Worm (Caenorhabditis elegans) whole organism, L4 larva: Measurements from ENCODE around the gene T07C12.10.

Source experiments
- R02D3.7 ChIP-seq: fragments of 150-350 bp; sonication (generic microtip); optimal IDR thresholded peaks from 3 replicates; lab custom pipeline; 2014; ENCODE audit warnings: missing biosample characterization, missing genetic modification characterization
- Y5F2A.4 ChIP-seq: fragments of 200-800 bp; sonication (Bioruptor generic); optimal IDR thresholded peaks from 2 replicates; lab custom pipeline; 2018; ENCODE audit warnings: mild to moderate bottlenecking, missing genetic modification characterization, missing compliant biosample characterization
- ama-1 ChIP-seq: fragments of 150-350 bp; optimal IDR thresholded peaks from 2 replicates; lab custom pipeline; 2014; ENCODE audit warnings: inconsistent platforms, mixed read lengths
- attf-4 ChIP-seq: sonication (generic microtip); optimal IDR thresholded peaks from 3 replicates; lab custom pipeline; 2017; ENCODE audit warnings: missing biosample characterization, missing genetic modification characterization
- dmd-9 ChIP-seq: fragments of 200-800 bp; sonication (Bioruptor generic); IDR thresholded peaks from 2 replicates; pipeline ENCODE4 v1.3.6; 2022; ENCODE audit warnings: missing genetic modification reagents, missing genetic modification characterization, missing compliant biosample characterization
- hlh-30 ChIP-seq: sonication (generic microtip); optimal IDR thresholded peaks from 2 replicates; lab custom pipeline; 2017; ENCODE audit warnings: antibody characterized with exemption, mild to moderate bottlenecking, missing genetic modification characterization, missing compliant biosample characterization; ENCODE audit not compliant: insufficient read depth
- lin-15B ChIP-seq: fragments of 150-350 bp; sonication (generic microtip); optimal IDR thresholded peaks from 3 replicates; lab custom pipeline; 2014; ENCODE audit warnings: missing biosample characterization, missing genetic modification characterization
- nhr-25 ChIP-seq: sonication (generic microtip); optimal IDR thresholded peaks from 2 replicates; lab custom pipeline; 2017; ENCODE audit warnings: missing genetic modification characterization, mild to moderate bottlenecking, missing compliant biosample characterization, antibody characterized with exemption, moderate library complexity, borderline replicate concordance; ENCODE audit not compliant: insufficient read depth
- nhr-28 ChIP-seq: fragments of 150-350 bp; optimal IDR thresholded peaks from 2 replicates; lab custom pipeline; 2014; ENCODE audit warnings: missing biosample characterization, missing genetic modification characterization
- nhr-42 ChIP-seq: fragments of 200-800 bp; sonication (Bioruptor generic); IDR thresholded peaks from 2 replicates; pipeline ENCODE4 v1.3.6; 2022; ENCODE audit warnings: missing genetic modification characterization, missing compliant biosample characterization
- pha-4 ChIP-seq, 2 experiments: fragments of 150-350 bp in 1 of 2; fragments of 200-800 bp in 1 of 2; sonication (Bioruptor generic) in 1 of 2; IDR thresholded peaks in 1 of 2; optimal IDR thresholded peaks in 1 of 2; 2 replicates each; pipeline versions ENCODE4 v1.3.6 to Lab custom; 2014 to 2022; ENCODE audit warnings: missing genetic modification characterization in 2 of 2, missing genetic modification reagents in 2 of 2, missing biosample characterization in 1 of 2, missing compliant biosample characterization in 1 of 2
- snpc-4 ChIP-seq: fragments of 150-350 bp; optimal IDR thresholded peaks from 2 replicates; lab custom pipeline; 2014; ENCODE audit warnings: missing biosample characterization, missing genetic modification characterization
- unc-130 ChIP-seq: sonication (generic microtip); optimal IDR thresholded peaks from 2 replicates; lab custom pipeline; 2016; ENCODE audit warnings: missing genetic modification reagents, missing genetic modification characterization, missing compliant biosample characterization

DNA sequence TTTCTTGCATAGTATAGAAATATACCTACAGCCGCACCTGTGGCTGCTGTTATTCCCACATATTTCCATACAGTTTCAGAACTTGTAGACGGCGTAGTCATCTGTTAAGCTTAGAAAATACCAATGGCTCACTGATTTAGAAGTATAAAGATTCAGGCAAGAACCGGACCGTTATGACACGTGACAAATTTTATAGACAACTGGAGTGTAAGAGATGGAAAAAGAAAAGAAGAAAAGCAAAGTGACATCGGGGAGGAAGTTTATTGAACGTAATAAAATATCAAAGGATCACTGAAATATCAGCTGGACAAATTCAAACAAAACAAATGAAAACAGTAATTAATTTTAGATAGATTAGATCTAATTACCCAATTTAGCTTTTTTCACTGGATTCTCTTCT is 25.9 kb upstream of the T07C12.10 start, which contains the start of gene rmd-2:
- TF ChIP-seq unc-130 (no peak), nhr-25 (no peak), nhr-28 (tag; lab: Kevin White, UChicago) (no peak), Y5F2A.4 (GFP tag; lab: Kevin White, UChicago) (no peak), lin-15B (tag; lab: Kevin White, UChicago) (no peak), attf-4 (tag; lab: Kevin White, UChicago) (no peak), R02D3.7 (no peak), hlh-30 (tag; lab: Kevin White, UChicago) (no peak), nhr-42 (GFP tag; lab: Robert Waterston, UW) (no peak), snpc-4 (tag; lab: Kevin White, UChicago) (no peak), dmd-9 (GFP tag; lab: Robert Waterston, UW) (no peak), pha-4 (GFP tag; IDR thresholded peaks at IDR 0.05; lab: Robert Waterston, UW) (no peak), pha-4 (tag; optimal IDR thresholded peaks at IDR 0.05; lab: Kevin White, UChicago) (no peak), ama-1 (lab: Kevin White, UChicago) (no peak)
